Worm (Caenorhabditis elegans) whole organism, dauer: ENCODE measurements around the gene ndub-8.

Source experiments
- unc-62 ChIP-seq: sonication (generic microtip); optimal IDR thresholded peaks from 2 replicates; lab custom pipeline; 2017; ENCODE audit warnings: missing biosample characterization, missing genetic modification reagents, missing genetic modification characterization

The ndub-8 gene

DNA sequence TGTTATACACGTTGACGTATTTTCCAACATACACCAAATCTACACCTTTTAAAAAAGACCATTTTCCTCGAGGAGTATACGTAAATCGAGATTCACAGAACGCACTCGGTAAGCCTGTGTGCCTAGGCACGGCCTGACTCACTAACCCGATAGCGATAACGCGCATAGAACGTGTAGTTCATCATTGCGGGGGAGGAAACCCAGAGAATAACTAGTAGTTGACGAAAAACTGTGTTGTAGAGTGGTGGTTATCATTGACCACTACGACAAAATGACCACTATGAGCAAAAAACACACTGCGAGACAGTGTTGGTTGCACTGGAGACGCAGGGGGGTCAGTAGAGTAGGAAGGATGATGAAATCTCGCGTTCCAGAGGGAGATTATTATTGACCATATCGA is 12.8 kb upstream of the ndub-8 start:
- no peak for TF ChIP-seq unc-62 (GFP tag; lab: Kevin White, UChicago)

- TF ChIP-seq unc-62 (GFP tag; lab: Kevin White, UChicago), result no peak
These were observed 11.8 kb upstream of the ndub-8 start for ce11 chrII:13860900-13861299.

- TF ChIP-seq unc-62 (GFP tag; lab: Kevin White, UChicago), result no peak
These were observed 10.2 kb upstream of the ndub-8 start for ce11 chrII:13862453-13862852.

- TF ChIP-seq unc-62 (GFP tag; lab: Kevin White, UChicago), result no peak
These were observed 3.1 kb downstream of the ndub-8 start, which contains the start of gene ing-3 for ce11 chrII:13875734-13876133. Gene ing-3, plus strand, starts transcription at chrII:13876034.

- TF ChIP-seq unc-62 (GFP tag; lab: Kevin White, UChicago), result no peak
These were observed 5.3 kb downstream of the ndub-8 start for ce11 chrII:13877994-13878393.

DNA sequence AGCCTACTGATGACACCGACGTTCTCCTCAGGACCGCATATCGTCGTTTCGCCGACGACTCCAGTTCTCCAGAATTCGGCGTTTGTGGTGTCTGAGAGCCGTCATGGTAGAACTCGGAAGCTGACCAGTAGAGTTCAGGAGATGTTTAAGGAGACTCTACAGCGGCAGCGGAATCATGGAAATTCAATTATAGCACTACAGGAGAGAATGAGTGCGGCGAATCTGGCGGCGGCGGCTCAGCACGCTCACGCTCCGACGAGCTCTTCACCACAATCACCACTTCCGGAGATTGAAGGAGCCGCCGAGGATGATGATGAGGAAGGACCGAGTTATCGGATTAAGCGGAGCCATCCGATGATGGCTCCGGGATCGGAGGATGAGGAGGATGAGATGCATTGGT is 6.9 kb downstream of the ndub-8 start:
- no peak for TF ChIP-seq unc-62 (GFP tag; lab: Kevin White, UChicago)

- no peak for TF ChIP-seq unc-62 (GFP tag; lab: Kevin White, UChicago)
These were observed 9.7 kb downstream of the ndub-8 start, which contains the start of gene hda-10 for ce11 chrII:13882405-13882804. Gene hda-10, plus strand, starts transcription at chrII:13882705.

DNA sequence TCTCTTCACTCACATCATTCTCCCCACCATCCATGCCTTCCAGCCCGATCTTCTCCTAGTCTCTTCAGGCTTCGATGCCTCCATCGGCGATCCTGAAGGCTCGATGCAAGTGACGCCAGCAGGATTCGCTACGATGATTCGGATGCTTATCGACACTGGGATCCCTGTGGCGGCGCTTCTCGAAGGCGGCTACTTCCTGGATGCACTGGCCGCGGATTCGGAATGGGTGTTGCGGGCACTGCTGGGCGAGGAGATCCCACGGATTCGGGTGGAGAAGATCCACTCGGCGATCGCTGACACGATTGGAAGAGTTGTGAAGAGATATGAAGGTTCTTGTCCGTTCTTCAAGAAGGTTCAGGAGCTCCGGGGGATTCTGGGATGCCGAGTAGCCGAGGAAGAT is 13.8 kb downstream of the ndub-8 start:
- no peak for TF ChIP-seq unc-62 (GFP tag; lab: Kevin White, UChicago)

- TF ChIP-seq unc-62 (GFP tag; lab: Kevin White, UChicago), result no peak
These were observed 15.6 kb downstream of the ndub-8 start, which contains the start of gene mcd-1 for ce11 chrII:13888278-13888677. Gene mcd-1, plus strand, starts transcription at chrII:13888544.

ce11 chrII:13896279-13896774 is 23.7 kb downstream of the ndub-8 start:
- no peak for TF ChIP-seq unc-62 (GFP tag; lab: Kevin White, UChicago)

DNA sequence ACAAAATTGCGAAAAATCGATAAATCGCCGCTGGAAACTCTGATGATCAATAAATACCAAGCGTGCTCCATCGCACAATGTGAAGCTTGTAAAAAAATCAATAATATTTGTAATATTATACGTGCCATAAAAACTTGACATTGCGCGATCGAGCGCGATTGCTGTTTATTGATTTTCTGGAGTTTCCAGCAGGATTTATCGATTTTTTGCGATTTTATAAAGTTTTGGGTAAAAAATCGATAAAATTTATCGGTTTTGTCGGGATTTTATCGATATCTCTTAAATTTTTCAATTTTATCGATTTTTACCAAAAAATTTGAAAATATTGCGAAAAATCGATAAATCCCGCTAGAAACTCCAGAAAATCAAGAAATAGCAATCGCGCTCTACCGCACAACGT is 27.1 kb downstream of the ndub-8 start:
- no peak for TF ChIP-seq unc-62 (GFP tag; lab: Kevin White, UChicago)

DNA sequence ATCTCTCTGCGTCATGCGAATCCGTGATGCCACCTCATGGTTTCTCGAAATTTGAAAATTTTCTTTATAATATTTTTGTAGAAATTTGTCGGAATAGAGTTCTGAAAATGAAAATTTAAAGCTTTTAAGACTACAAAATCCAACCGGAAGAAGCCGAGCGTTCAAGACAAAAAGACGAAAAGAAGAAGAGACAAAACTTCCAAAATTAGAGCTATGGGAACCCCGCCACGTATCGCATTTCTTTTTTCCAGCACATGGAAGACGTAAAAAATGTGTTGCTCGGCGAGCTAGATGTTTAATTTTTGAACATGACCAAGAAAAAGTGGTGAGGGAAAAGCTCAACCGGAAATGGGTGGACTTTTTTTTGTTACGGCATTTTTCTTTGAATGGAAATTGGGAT is 29.3 kb downstream of the ndub-8 start, which contains the start of gene W02B8.1:
Gene W02B8.1 (minus strand): TSS at position 101 of the 400 bp plus-strand sequence.
- TF ChIP-seq unc-62 (GFP tag; lab: Kevin White, UChicago), result no peak

ce11 chrII:13903482-13903881 is 30.8 kb downstream of the ndub-8 start:
- TF ChIP-seq unc-62 (GFP tag; lab: Kevin White, UChicago), result no peak

- no peak for TF ChIP-seq unc-62 (GFP tag; lab: Kevin White, UChicago)
These were observed 34.9 kb downstream of the ndub-8 start for ce11 chrII:13907615-13908014.

DNA sequence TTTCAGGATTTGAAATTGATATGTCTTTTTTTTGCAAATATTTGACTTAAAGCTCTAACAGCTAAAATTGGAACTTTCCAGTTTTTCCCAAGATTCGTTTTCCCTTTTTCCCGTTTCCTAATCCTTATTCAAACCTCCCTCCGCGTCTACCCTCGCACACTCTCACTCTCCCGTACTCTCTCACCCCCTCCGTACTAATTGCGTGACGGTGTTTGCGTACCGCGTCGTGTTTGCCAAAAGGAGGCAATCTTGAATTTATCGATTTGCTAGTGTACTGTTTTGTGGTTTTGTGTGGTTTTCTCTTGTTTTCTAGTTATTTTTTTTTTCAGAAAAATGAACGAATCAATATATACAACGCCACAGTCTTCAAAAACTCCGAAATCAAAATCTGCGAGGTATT is 35.9 kb downstream of the ndub-8 start, which contains the start of gene citk-1:
Gene citk-1 (plus strand): TSS at position 323 of the 400 bp plus-strand sequence.
- TF ChIP-seq unc-62 (GFP tag; lab: Kevin White, UChicago), result no peak

- no peak for TF ChIP-seq unc-62 (GFP tag; lab: Kevin White, UChicago)
These were observed 43.4 kb downstream of the ndub-8 start, which contains the start of gene mltn-3 for ce11 chrII:13916040-13916439. Gene mltn-3, plus strand, starts transcription at chrII:13916340.

DNA sequence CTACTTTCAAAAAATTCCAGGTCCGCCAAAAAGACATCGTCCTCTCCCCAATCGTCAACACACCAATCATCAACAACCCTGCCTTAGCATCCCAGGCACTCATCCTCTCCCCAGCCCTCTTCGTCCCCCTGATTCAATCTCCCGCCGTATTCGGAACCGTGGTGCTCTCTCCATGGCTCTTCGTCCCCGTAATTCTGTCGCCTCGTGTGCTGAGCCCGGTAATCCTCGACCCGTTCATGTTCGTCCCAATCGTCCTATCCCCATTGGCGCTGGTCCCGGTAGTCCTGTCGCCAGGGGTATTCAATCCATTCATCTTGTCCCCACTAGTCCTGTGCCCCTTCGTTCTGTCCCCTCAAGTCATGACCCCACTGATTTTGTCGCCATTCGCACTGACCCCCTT is 46.4 kb downstream of the ndub-8 start:
- no peak for TF ChIP-seq unc-62 (GFP tag; lab: Kevin White, UChicago)
